Worm (Caenorhabditis elegans) whole organism, dauer: Measurements from ENCODE around the gene inx-5.

Source experiments
- unc-62 ChIP-seq: sonication (generic microtip); optimal IDR thresholded peaks from 2 replicates; lab custom pipeline; 2017; ENCODE audit warnings: missing biosample characterization, missing genetic modification reagents, missing genetic modification characterization

Gene inx-5

ce11 chrX:8297333-8297732, 4.9 kb downstream of the inx-5 start:
- TF ChIP-seq unc-62 (GFP tag; lab: Kevin White, UChicago), result no peak

DNA sequence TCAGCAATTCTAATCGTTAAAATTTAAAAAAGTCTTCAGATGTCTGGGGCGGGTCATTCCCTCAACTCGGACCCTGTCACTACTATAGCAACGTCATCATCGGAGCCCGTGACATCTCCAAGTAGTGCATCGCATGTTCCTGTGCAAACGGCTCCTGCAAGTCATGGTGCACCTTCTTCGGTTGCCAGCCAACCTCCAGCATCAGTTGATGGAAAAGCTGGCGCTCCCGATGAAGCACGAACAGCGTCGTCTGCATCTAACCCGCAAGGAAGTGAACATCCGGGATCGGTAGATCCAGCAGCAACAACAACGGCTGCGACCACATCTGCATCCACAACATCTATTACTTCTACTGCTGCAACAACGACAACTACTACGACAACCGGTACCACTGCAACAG, 7.6 kb downstream of the inx-5 start, which contains the start of gene R09F10.3:
R09F10.3 (plus strand) TSS at position 40 of the 400 bp plus-strand sequence.
- no peak for TF ChIP-seq unc-62 (GFP tag; lab: Kevin White, UChicago)

DNA sequence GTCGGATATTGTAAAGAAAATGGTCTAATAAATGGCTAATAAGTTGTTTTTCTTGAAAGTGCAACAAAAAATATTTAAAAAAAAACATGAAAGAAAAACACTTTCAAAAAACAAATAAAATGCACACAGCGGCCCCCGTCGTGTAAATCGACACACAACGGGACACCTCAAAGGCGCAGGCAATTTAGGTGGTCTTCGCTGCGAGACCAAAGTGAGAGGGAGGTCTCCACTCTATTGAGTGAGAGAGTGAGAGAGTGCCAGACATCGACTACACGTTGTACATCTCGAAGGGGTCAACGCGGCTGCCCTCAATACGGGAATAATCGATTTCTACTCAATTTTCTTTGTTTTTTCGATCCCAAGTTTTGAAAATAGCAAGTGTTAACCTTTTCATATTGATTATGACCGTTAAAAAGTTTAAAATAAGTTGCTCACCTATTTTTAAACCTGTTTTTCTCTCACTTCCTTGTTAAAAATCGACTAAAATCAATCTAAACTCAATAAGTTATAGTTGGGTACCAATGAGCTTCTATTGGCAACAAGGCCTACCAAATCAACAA, 15.4 kb downstream of the inx-5 start, which contains the start of gene sec-16A.2:
sec-16A.2 (plus strand) TSS at position 510 of the 560 bp plus-strand sequence.
- TF ChIP-seq unc-62 (GFP tag; lab: Kevin White, UChicago), result no peak

DNA sequence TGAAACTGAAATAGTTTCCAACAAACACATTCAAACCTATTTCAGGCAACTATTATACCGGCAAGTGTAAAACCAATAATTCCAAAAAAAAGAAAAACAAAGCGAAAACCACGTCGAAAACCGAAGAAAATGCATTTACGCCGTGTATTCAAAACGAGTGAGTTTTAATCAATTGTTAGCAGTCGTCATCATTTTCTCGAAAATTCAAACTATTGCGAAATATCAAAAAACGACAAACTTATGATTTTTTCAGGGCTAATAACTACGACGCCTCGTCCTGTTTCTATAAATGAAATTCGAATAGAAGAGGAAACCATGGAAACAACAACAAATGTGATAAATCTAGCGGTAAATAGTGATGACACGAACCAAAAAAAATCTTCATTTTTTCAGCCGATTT, 16.0 kb downstream of the inx-5 start:
- no peak for TF ChIP-seq unc-62 (GFP tag; lab: Kevin White, UChicago)

ce11 chrX:8285169-8285796, 16.9 kb downstream of the inx-5 start, which contains the start of the genes fis-2 and F13B9.2:
fis-2 (minus strand) TSS chrX:8285219.
F13B9.2 (plus strand) TSS chrX:8285683.
- TF ChIP-seq unc-62 (GFP tag; lab: Kevin White, UChicago), result no peak

- TF ChIP-seq unc-62 (GFP tag; lab: Kevin White, UChicago), result no peak
These were observed 18.2 kb downstream of the inx-5 start for ce11 chrX:8284003-8284402.

DNA sequence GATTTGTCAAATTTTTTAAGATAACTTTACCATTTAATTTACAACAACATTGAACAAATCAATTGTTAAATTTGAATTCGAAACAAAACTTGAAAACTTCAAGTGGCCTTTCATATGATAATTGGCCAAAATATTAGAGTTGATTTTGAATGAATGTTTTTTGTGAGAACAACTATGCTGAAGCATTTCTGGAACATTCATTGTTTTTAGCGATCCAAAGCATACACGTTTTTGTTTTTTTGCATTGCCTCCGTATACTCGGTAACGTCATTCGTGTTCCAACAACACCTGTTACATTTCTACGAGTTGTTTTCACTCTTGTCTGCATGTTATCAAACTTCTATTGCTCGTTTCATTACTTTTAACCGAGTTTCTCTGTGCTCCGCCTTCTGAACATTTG, 25.2 kb downstream of the inx-5 start:
- no peak for TF ChIP-seq unc-62 (GFP tag; lab: Kevin White, UChicago)

DNA sequence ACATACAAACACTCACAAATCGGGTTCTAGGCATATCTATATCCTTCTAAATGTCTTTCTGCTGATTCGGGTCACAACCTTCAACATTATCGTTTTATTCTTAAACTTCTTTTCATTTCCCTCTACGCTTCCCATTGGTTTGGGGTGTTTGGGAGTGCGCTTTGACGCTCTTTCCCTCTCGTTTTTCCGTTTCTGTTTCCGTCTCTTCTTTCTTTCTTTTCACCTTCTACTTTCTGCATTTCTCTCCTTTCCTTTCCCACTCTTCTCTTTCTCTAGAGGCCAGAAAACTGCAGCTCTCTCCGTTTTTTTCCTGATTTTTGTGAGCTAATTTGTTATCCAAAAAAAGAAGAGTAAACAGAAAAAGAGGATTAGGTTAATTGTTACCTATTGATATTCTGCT, 25.9 kb downstream of the inx-5 start:
- TF ChIP-seq unc-62 (GFP tag; lab: Kevin White, UChicago), result no peak

- TF ChIP-seq unc-62 (GFP tag; lab: Kevin White, UChicago), result no peak
These were observed 27.3 kb downstream of the inx-5 start, which contains the start of gene ksr-1 for ce11 chrX:8274869-8275268. ksr-1 (plus strand) TSS chrX:8275169.

ce11 chrX:8273496-8273895, 28.7 kb downstream of the inx-5 start:
- no peak for TF ChIP-seq unc-62 (GFP tag; lab: Kevin White, UChicago)

ce11 chrX:8270971-8271553, 31.1 kb downstream of the inx-5 start, which contains the start of gene cutl-29:
cutl-29 (minus strand) TSS chrX:8271021.
- TF ChIP-seq unc-62 (GFP tag; lab: Kevin White, UChicago), result no peak

DNA sequence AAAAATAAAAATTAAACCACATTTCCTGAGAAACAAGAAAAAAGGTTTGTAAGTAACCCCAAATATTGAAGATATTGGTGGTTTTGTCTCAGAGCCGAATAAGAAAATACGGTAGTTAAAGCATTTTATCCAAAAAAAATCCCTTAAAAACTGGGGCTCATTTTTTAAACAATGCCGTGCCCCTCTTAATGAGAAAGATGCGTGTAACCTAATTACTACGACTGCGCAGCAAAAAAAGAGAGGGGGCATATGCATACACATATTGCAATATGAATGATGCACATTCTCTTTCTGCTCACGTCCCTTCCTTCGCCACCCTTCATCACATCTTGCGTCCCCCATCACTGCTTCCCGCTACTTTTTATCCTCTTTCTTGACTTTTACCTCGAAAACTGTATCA, 34.1 kb downstream of the inx-5 start:
- TF ChIP-seq unc-62 (GFP tag; lab: Kevin White, UChicago), result no peak

DNA sequence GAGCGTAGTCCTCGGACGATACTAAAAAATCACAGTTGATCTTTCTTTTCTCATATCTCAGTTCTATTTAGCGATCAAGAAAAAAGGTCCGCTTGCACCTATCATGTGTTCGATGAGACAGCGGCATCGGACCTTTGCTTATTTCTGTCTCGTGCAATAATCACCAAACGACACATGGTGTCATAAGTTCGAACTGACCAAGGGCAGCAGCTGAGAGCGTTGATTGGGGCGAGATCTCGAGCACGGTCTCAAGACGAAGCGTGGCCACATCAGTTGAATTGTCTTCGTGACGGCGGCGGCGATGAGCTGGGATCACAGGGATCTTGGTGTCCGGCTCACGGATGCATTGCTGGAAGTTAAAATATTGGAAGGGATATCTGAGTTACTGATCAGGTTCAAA, 39.5 kb downstream of the inx-5 start:
- no peak for TF ChIP-seq unc-62 (GFP tag; lab: Kevin White, UChicago)

- TF ChIP-seq unc-62 (GFP tag; lab: Kevin White, UChicago), result no peak
These were observed 41.0 kb downstream of the inx-5 start, which contains the start of gene M60.7 for ce11 chrX:8261125-8261684. M60.7 (minus strand) TSS chrX:8261175.

DNA sequence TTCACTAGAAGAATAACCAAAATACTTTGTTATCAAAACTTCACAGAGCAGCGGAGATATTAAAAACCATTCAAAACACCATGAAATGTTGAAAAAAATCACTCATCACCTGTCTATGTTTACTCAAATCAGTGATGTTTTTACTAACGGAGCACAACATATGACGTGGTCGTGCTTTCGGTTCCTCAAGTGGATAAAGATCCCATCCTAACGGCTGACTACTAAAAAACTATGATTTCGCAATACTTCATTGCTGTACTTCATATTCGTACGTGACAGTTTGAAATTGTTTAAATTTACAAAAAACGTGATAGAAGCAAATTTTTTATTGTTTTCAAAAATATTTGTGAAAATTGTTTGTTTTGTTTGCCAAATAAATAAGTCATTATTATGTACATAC, 44.5 kb downstream of the inx-5 start:
- no peak for TF ChIP-seq unc-62 (GFP tag; lab: Kevin White, UChicago)

ce11 chrX:8255433-8255832, 46.8 kb downstream of the inx-5 start:
- no peak for TF ChIP-seq unc-62 (GFP tag; lab: Kevin White, UChicago)
